Worm (Caenorhabditis elegans) whole organism, L4 larva: Measurements from ENCODE around the gene K11E4.1.

ENCODE experiments used
- F10B5.3 ChIP-seq: sonication (generic microtip); optimal IDR thresholded peaks from 2 replicates; lab custom pipeline; 2016; ENCODE audit warnings: mild to moderate bottlenecking, missing genetic modification characterization, missing compliant biosample characterization
- F26F4.8 ChIP-seq: fragments of 200-800 bp; sonication (Bioruptor generic); conservative IDR thresholded peaks from 2 replicates; pipeline ENCODE4 v1.3.6; 2022; ENCODE audit warnings: missing genetic modification characterization, missing compliant biosample characterization
- R02D3.7 ChIP-seq: fragments of 150-350 bp; sonication (generic microtip); optimal IDR thresholded peaks from 3 replicates; lab custom pipeline; 2014; ENCODE audit warnings: missing biosample characterization, missing genetic modification characterization
- T20F7.1 ChIP-seq: fragments of 200-800 bp; sonication (Bioruptor generic); optimal IDR thresholded peaks from 2 replicates; lab custom pipeline; 2018; ENCODE audit warnings: mild to moderate bottlenecking, missing genetic modification characterization, missing compliant biosample characterization
- Y5F2A.4 ChIP-seq: fragments of 200-800 bp; sonication (Bioruptor generic); optimal IDR thresholded peaks from 2 replicates; lab custom pipeline; 2018; ENCODE audit warnings: mild to moderate bottlenecking, missing genetic modification characterization, missing compliant biosample characterization
- Y75B8A.6 ChIP-seq: fragments of 200-800 bp; sonication (Bioruptor generic); IDR thresholded peaks from 2 replicates; pipeline ENCODE4 v1.3.6; 2022; ENCODE audit warnings: missing genetic modification reagents, missing genetic modification characterization, missing compliant biosample characterization
- ZK546.5 ChIP-seq, 2 experiments: sonication (generic microtip); optimal IDR thresholded peaks; 2 replicates each; lab custom pipeline; 2017; ENCODE audit warnings: missing biosample characterization in 2 of 2, missing genetic modification characterization in 2 of 2
- aha-1 ChIP-seq: fragments of 150-350 bp; peaks from one replicate; lab custom pipeline; 2014; ENCODE audit warnings: missing biosample characterization, missing genetic modification characterization
- aly-2 ChIP-seq: sonication (generic microtip); optimal IDR thresholded peaks from 2 replicates; lab custom pipeline; 2018; ENCODE audit warnings: missing biosample characterization, missing genetic modification characterization
- attf-4 ChIP-seq: sonication (generic microtip); optimal IDR thresholded peaks from 3 replicates; lab custom pipeline; 2017; ENCODE audit warnings: missing biosample characterization, missing genetic modification characterization
- ceh-28 ChIP-seq: fragments of 150-350 bp; optimal IDR thresholded peaks from 2 replicates; lab custom pipeline; 2014; ENCODE audit warnings: missing biosample characterization, missing genetic modification reagents, missing genetic modification characterization
- ceh-62 ChIP-seq: sonication (generic microtip); optimal IDR thresholded peaks from 2 replicates; lab custom pipeline; 2017; ENCODE audit warnings: missing biosample characterization, missing genetic modification characterization
- daf-12 ChIP-seq: fragments of 150-350 bp; optimal IDR thresholded peaks from 2 replicates; lab custom pipeline; 2014; ENCODE audit warnings: missing biosample characterization, missing genetic modification reagents, missing genetic modification characterization
- daf-16 ChIP-seq, 3 experiments: sonication (generic microtip); optimal IDR thresholded peaks; 2 replicates each; lab custom pipeline; 2016 to 2017; ENCODE audit warnings: missing genetic modification characterization in 3 of 3, missing genetic modification reagents in 3 of 3, mild to moderate bottlenecking in 2 of 3, missing compliant biosample characterization in 2 of 3, missing biosample characterization in 1 of 3, moderate library complexity in 1 of 3
- daf-19 ChIP-seq: fragments of 200-800 bp; sonication (Bioruptor generic); conservative IDR thresholded peaks from 2 replicates; pipeline ENCODE4 v1.3.6; 2022; ENCODE audit warnings: missing genetic modification characterization, missing compliant biosample characterization
- dmd-6 ChIP-seq: fragments of 200-800 bp; sonication (Bioruptor generic); IDR thresholded peaks from 2 replicates; pipeline ENCODE4 v1.3.6; 2022; ENCODE audit warnings: missing genetic modification reagents, missing genetic modification characterization, missing compliant biosample characterization
- dmd-8 ChIP-seq: fragments of 200-800 bp; sonication (Bioruptor generic); IDR thresholded peaks from 2 replicates; pipeline ENCODE4 v1.3.6; 2022; ENCODE audit warnings: missing genetic modification characterization, missing compliant biosample characterization
- dmd-9 ChIP-seq: fragments of 200-800 bp; sonication (Bioruptor generic); IDR thresholded peaks from 2 replicates; pipeline ENCODE4 v1.3.6; 2022; ENCODE audit warnings: missing genetic modification reagents, missing genetic modification characterization, missing compliant biosample characterization
- dpl-1 ChIP-seq: fragments of 150-350 bp; optimal IDR thresholded peaks from 2 replicates; lab custom pipeline; 2014; ENCODE audit warnings: missing biosample characterization, missing genetic modification reagents, missing genetic modification characterization
- dve-1 ChIP-seq: sonication (generic microtip); optimal IDR thresholded peaks from 2 replicates; lab custom pipeline; 2017; ENCODE audit warnings: antibody characterized with exemption, mild to moderate bottlenecking, missing genetic modification characterization, missing compliant biosample characterization; ENCODE audit not compliant: insufficient read depth
- fkh-10 ChIP-seq: fragments of 150-350 bp; optimal IDR thresholded peaks from 2 replicates; lab custom pipeline; 2014; ENCODE audit warnings: missing biosample characterization, missing genetic modification reagents, missing genetic modification characterization
- hif-1 ChIP-seq, 2 experiments: sonication (generic microtip); optimal IDR thresholded peaks; 2 replicates each; lab custom pipeline; 2016 to 2017; ENCODE audit warnings: missing compliant biosample characterization in 2 of 2, missing genetic modification characterization in 2 of 2, missing genetic modification reagents in 2 of 2, missing genotype in 2 of 2, mild to moderate bottlenecking in 1 of 2
- hlh-11 ChIP-seq: fragments of 200-800 bp; sonication (Bioruptor generic); optimal IDR thresholded peaks from 2 replicates; lab custom pipeline; 2018; ENCODE audit warnings: mild to moderate bottlenecking, missing genetic modification characterization, missing compliant biosample characterization
- hlh-30 ChIP-seq: sonication (generic microtip); optimal IDR thresholded peaks from 2 replicates; lab custom pipeline; 2017; ENCODE audit warnings: antibody characterized with exemption, mild to moderate bottlenecking, missing genetic modification characterization, missing compliant biosample characterization; ENCODE audit not compliant: insufficient read depth
- hmg-1.1 ChIP-seq: fragments of 200-800 bp; sonication (Bioruptor generic); IDR thresholded peaks from 2 replicates; pipeline ENCODE4 v1.3.6; 2022; ENCODE audit warnings: missing genetic modification reagents, missing genetic modification characterization, missing compliant biosample characterization
- lin-15B ChIP-seq: fragments of 150-350 bp; sonication (generic microtip); optimal IDR thresholded peaks from 3 replicates; lab custom pipeline; 2014; ENCODE audit warnings: missing biosample characterization, missing genetic modification characterization
- lsy-2 ChIP-seq, 2 experiments: fragments of 150-350 bp in 1 of 2; sonication (generic microtip) in 1 of 2; optimal IDR thresholded peaks; 2 replicates each; lab custom pipeline; 2014 to 2017; ENCODE audit warnings: missing biosample characterization in 2 of 2, missing genetic modification characterization in 2 of 2
- madf-9 ChIP-seq: fragments of 200-800 bp; sonication (Bioruptor generic); conservative IDR thresholded peaks from 2 replicates; pipeline ENCODE4 v1.3.6; 2022; ENCODE audit warnings: missing genetic modification reagents, missing genetic modification characterization, missing compliant biosample characterization
- mdl-1 ChIP-seq, 2 experiments: fragments of 150-350 bp in 1 of 2; sonication (generic microtip) in 1 of 2; optimal IDR thresholded peaks; 2 replicates each; lab custom pipeline; 2014 to 2017; ENCODE audit warnings: missing biosample characterization in 2 of 2, missing genetic modification characterization in 2 of 2
- mep-1 ChIP-seq: fragments of 150-350 bp; sonication (generic microtip); optimal IDR thresholded peaks from 3 replicates; lab custom pipeline; 2014; ENCODE audit warnings: missing biosample characterization, missing genetic modification characterization
- mes-2 ChIP-seq: sonication (generic microtip); optimal IDR thresholded peaks from 2 replicates; lab custom pipeline; 2016; ENCODE audit warnings: missing genotype, mild to moderate bottlenecking, missing genetic modification characterization, missing compliant biosample characterization; ENCODE audit not compliant: poor library complexity, severe bottlenecking
- nhr-102 ChIP-seq: sonication (generic microtip); optimal IDR thresholded peaks from 2 replicates; lab custom pipeline; 2016; ENCODE audit warnings: mild to moderate bottlenecking, missing genetic modification characterization, moderate library complexity, missing compliant biosample characterization
- nhr-11 ChIP-seq: fragments of 150-350 bp; optimal IDR thresholded peaks from 2 replicates; lab custom pipeline; 2014; ENCODE audit warnings: missing biosample characterization, missing genetic modification characterization
- nhr-237 ChIP-seq: sonication (generic microtip); optimal IDR thresholded peaks from 2 replicates; lab custom pipeline; 2017; ENCODE audit warnings: missing biosample characterization, missing genetic modification characterization
- nhr-28 ChIP-seq: fragments of 150-350 bp; optimal IDR thresholded peaks from 2 replicates; lab custom pipeline; 2014; ENCODE audit warnings: missing biosample characterization, missing genetic modification characterization
- nhr-41 ChIP-seq: fragments of 200-800 bp; sonication (Bioruptor generic); IDR thresholded peaks from 2 replicates; pipeline ENCODE4 v1.3.6; 2022; ENCODE audit warnings: missing genetic modification reagents, missing genetic modification characterization, missing compliant biosample characterization
- nhr-42 ChIP-seq: fragments of 200-800 bp; sonication (Bioruptor generic); IDR thresholded peaks from 2 replicates; pipeline ENCODE4 v1.3.6; 2022; ENCODE audit warnings: missing genetic modification characterization, missing compliant biosample characterization
- pha-4 ChIP-seq, 2 experiments: fragments of 150-350 bp in 1 of 2; fragments of 200-800 bp in 1 of 2; sonication (Bioruptor generic) in 1 of 2; IDR thresholded peaks in 1 of 2; optimal IDR thresholded peaks in 1 of 2; 2 replicates each; pipeline versions ENCODE4 v1.3.6 to Lab custom; 2014 to 2022; ENCODE audit warnings: missing genetic modification characterization in 2 of 2, missing genetic modification reagents in 2 of 2, missing biosample characterization in 1 of 2, missing compliant biosample characterization in 1 of 2
- pqm-1 ChIP-seq: sonication (generic microtip); optimal IDR thresholded peaks from 2 replicates; lab custom pipeline; 2017; ENCODE audit warnings: missing biosample characterization, missing genetic modification characterization
- saeg-2 ChIP-seq: fragments of 200-800 bp; sonication (Bioruptor generic); IDR thresholded peaks from 2 replicates; pipeline ENCODE4 v1.3.6; 2022; ENCODE audit warnings: missing genetic modification reagents, missing genetic modification characterization, missing compliant biosample characterization
- set-16 ChIP-seq: fragments of 200-800 bp; sonication (Bioruptor generic); IDR thresholded peaks from 2 replicates; pipeline ENCODE4 v1.3.6; 2022; ENCODE audit warnings: missing genetic modification reagents, missing genetic modification characterization, missing compliant biosample characterization
- snpc-1.2 ChIP-seq: fragments of 200-800 bp; sonication (Bioruptor generic); IDR thresholded peaks from 2 replicates; pipeline ENCODE4 v1.3.6; 2022; ENCODE audit warnings: missing genetic modification reagents, missing genetic modification characterization, missing compliant biosample characterization
- spr-1 ChIP-seq: sonication (generic microtip); optimal IDR thresholded peaks from 2 replicates; lab custom pipeline; 2016; ENCODE audit warnings: mild to moderate bottlenecking, missing genetic modification characterization, missing compliant biosample characterization
- unc-130 ChIP-seq: sonication (generic microtip); optimal IDR thresholded peaks from 2 replicates; lab custom pipeline; 2016; ENCODE audit warnings: missing genetic modification reagents, missing genetic modification characterization, missing compliant biosample characterization
- vab-7 ChIP-seq: fragments of 200-800 bp; sonication (Bioruptor generic); IDR thresholded peaks from 2 replicates; pipeline ENCODE4 v1.3.6; 2022; ENCODE audit warnings: missing genetic modification reagents, missing genetic modification characterization, missing compliant biosample characterization
- zfp-2 ChIP-seq: sonication (generic microtip); optimal IDR thresholded peaks from 2 replicates; lab custom pipeline; 2016; ENCODE audit warnings: mild to moderate bottlenecking, missing genetic modification characterization, missing compliant biosample characterization
- zfp-3 ChIP-seq: fragments of 200-800 bp; sonication (Bioruptor generic); conservative IDR thresholded peaks from 2 replicates; pipeline ENCODE4 v1.3.6; 2022; ENCODE audit warnings: missing genetic modification reagents, missing genetic modification characterization, missing compliant biosample characterization
- zip-11 ChIP-seq: fragments of 200-800 bp; sonication (Bioruptor generic); IDR thresholded peaks from 2 replicates; pipeline ENCODE4 v1.3.6; 2022; ENCODE audit warnings: missing genetic modification characterization, missing compliant biosample characterization
- zip-2 ChIP-seq: fragments of 150-350 bp; optimal IDR thresholded peaks from 2 replicates; lab custom pipeline; 2014; ENCODE audit warnings: missing biosample characterization, missing genetic modification characterization
- ztf-11 ChIP-seq: fragments of 150-350 bp; optimal IDR thresholded peaks from 2 replicates; lab custom pipeline; 2014; ENCODE audit warnings: missing biosample characterization, missing genetic modification characterization
- ztf-7 ChIP-seq: fragments of 150-350 bp; optimal IDR thresholded peaks from 2 replicates; lab custom pipeline; 2014; ENCODE audit warnings: missing biosample characterization, missing genetic modification characterization

The K11E4.1 gene

DNA sequence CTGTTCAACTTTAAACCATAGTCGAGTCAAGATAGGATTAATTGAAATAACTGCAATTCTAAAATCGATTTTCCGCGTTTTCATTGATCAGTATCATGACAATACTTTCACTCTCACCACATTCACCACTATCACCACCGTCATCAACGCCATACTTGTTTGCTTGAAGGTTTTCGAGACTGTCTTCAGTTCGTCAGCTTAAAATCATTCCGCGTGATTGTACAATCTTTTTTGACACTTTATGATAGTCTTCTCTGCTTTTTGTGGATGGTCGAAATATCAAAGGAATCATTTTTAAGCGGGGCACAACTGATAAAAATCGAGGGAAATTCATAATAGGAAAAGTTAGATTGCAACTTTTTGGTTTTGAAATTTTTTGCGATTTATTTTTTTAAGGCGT is 32.3 kb downstream of the K11E4.1 start:
- TF ChIP-seq mes-2 (no peak), lin-15B (tag; lab: Kevin White, UChicago) (no peak), unc-130 (GFP tag; lab: Kevin White, UChicago) (no peak), zip-2 (tag; lab: Kevin White, UChicago) (no peak), set-16 (no peak), snpc-1.2 (GFP tag; lab: Robert Waterston, UW) (no peak), ztf-11 (tag; lab: Kevin White, UChicago) (no peak), ztf-7 (no peak), daf-16 (GFP tag; optimal IDR thresholded peaks at IDR 0.05; lab: Kevin White, UChicago) (no peak), daf-16 (tag; optimal IDR thresholded peaks at IDR 0.05; lab: Kevin White, UChicago) (peak; percentile 70), daf-12 (tag; lab: Kevin White, UChicago) (no peak), nhr-28 (tag; lab: Kevin White, UChicago) (peak; percentile 15), nhr-42 (GFP tag; lab: Robert Waterston, UW) (no peak), ceh-28 (tag; lab: Kevin White, UChicago) (no peak), madf-9 (GFP tag; lab: Robert Waterston, UW) (no peak), nhr-237 (tag; lab: Kevin White, UChicago) (no peak), dpl-1 (GFP tag; lab: Kevin White, UChicago) (no peak), nhr-102 (tag; lab: Kevin White, UChicago) (no peak), attf-4 (tag; lab: Kevin White, UChicago) (no peak), dmd-8 (GFP tag; lab: Robert Waterston, UW) (no peak), aha-1 (tag; lab: Kevin White, UChicago) (no peak), zfp-2 (tag; lab: Kevin White, UChicago) (no peak), zip-11 (no peak), hlh-30 (peak; percentile 42), ZK546.5 (tag; optimal IDR thresholded peaks at IDR 0.05; lab: Kevin White, UChicago) (no peak), dmd-6 (GFP tag; lab: Robert Waterston, UW) (peak; percentile 79), dmd-9 (GFP tag; lab: Robert Waterston, UW) (no peak), zfp-3 (GFP tag; lab: Robert Waterston, UW) (no peak), hmg-1.1 (GFP tag; lab: Robert Waterston, UW) (no peak), mdl-1 (tag; optimal IDR thresholded peaks at IDR 0.05; lab: Kevin White, UChicago) (no peak), F26F4.8 (no peak), R02D3.7 (no peak), saeg-2 (GFP tag; lab: Robert Waterston, UW) (no peak), spr-1 (tag; lab: Kevin White, UChicago) (no peak), dve-1 (tag; lab: Kevin White, UChicago) (peak; percentile 8), Y75B8A.6 (GFP tag; lab: Robert Waterston, UW) (no peak), T20F7.1 (GFP tag; lab: Kevin White, UChicago) (no peak), pqm-1 (tag; lab: Kevin White, UChicago) (peak; percentile 20), hlh-11 (tag; lab: Kevin White, UChicago) (peak; percentile 70), pha-4 (GFP tag; IDR thresholded peaks at IDR 0.05; lab: Robert Waterston, UW) (no peak), pha-4 (tag; optimal IDR thresholded peaks at IDR 0.05; lab: Kevin White, UChicago) (no peak), F10B5.3 (tag; lab: Kevin White, UChicago) (no peak), fkh-10 (GFP tag; lab: Kevin White, UChicago) (no peak), daf-19 (GFP tag; lab: Robert Waterston, UW) (no peak), vab-7 (no peak), aly-2 (no peak), Y5F2A.4 (GFP tag; lab: Kevin White, UChicago) (no peak), nhr-11 (tag; lab: Kevin White, UChicago) (no peak), lsy-2 (tag; optimal IDR thresholded peaks at IDR 0.05; lab: Kevin White, UChicago) (no peak), nhr-41 (GFP tag; lab: Robert Waterston, UW) (no peak), ceh-62 (no peak), hif-1 (tag; optimal IDR thresholded peaks at IDR 0.05; lab: Kevin White, UChicago) (no peak), mep-1 (no peak)
